Worm (Caenorhabditis elegans) whole organism, L4 larva: ENCODE measurements around the gene cpna-1.

Experiments
- nhr-28 ChIP-seq: fragments of 150-350 bp; optimal IDR thresholded peaks from 2 replicates; lab custom pipeline; 2014; ENCODE audit warnings: missing biosample characterization, missing genetic modification characterization
- pqm-1 ChIP-seq: sonication (generic microtip); optimal IDR thresholded peaks from 2 replicates; lab custom pipeline; 2017; ENCODE audit warnings: missing biosample characterization, missing genetic modification characterization

DNA sequence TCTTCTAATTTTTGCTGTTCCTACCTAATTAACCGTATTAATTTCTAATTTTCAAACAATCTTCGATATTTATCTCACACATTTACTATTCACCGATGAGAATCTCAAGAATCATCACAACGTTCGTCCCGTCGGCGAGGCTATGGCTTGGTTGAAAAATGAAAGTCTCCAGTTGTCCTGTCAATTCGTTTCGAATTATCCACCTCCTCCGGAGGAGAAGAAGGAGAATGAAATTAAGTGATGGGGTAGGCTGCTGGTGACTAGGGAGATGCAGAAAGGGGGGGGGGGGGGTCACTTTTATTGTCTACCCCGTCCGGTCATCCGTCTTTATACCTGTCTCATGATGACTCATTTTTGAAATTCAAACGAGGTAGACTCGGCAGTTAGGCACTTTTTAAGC is 33.6 kb upstream of the cpna-1 start:
- TF ChIP-seq pqm-1 (tag; lab: Kevin White, UChicago) = no peak
- TF ChIP-seq nhr-28 (tag; lab: Kevin White, UChicago) = no peak
